Fruit fly (Drosophila melanogaster): ENCODE results near the gene Wdr81.

DNA sequence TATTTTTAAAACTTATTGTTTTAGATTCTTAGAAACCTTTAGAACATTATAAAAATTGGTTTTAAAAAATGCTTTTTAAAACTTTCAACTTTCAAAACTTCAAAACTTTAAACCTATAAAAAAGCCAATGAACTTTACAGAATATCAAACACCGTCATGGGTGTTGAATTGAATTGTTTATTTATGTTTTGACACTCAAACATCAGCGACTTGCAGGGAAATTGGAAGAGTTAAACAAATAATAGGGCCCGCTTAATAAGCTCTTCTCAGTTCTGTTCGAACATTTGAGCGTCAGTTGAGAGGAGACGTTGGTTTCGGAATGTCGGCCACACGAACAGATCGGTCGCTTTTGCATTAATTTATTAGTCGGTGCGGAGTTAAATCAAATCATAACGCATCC is 28.4 kb upstream of the Wdr81 start, which contains the start of gene PLCXD:
- no peak for TF ChIP-seq Ada2b (GFP tag; IDR thresholded peaks at IDR 0.05)
- TF ChIP-seq pan (optimal IDR thresholded peaks at IDR 0.05): no peak
- no peak for TF ChIP-seq pan (GFP tag; optimal IDR thresholded peaks at IDR 0.05 in 1 of 2, IDR thresholded peaks at IDR 0.05 in 1 of 2)
- TF ChIP-seq Dp (GFP tag; optimal IDR thresholded peaks at IDR 0.05): no peak
- TF ChIP-seq Hr3 (GFP tag; optimal IDR thresholded peaks at IDR 0.05): no peak
- no peak for TF ChIP-seq CG30403 (GFP tag; optimal IDR thresholded peaks at IDR 0.05)
- no peak for TF ChIP-seq h (optimal IDR thresholded peaks at IDR 0.05)
- TF ChIP-seq rib (GFP tag; IDR thresholded peaks at IDR 0.05): no peak
- no peak for TF ChIP-seq CG17612 (GFP tag; IDR thresholded peaks at IDR 0.05)
- TF ChIP-seq nau (GFP tag; optimal IDR thresholded peaks at IDR 0.05): no peak
- TF ChIP-seq CG10462 (GFP tag; optimal IDR thresholded peaks at IDR 0.05): no peak
- TF ChIP-seq Sin3A (optimal IDR thresholded peaks at IDR 0.05): no peak
